Fruit fly (Drosophila melanogaster): ENCODE measurements around the gene yl.

The yl gene

dm6 chrX:14218045-14218483, 25.1 kb downstream of the yl start:
- TF ChIP-seq ovo (GFP tag; optimal IDR thresholded peaks at IDR 0.05): no peak
- TF ChIP-seq CG14711 (tag; optimal IDR thresholded peaks at IDR 0.05): peak; percentile 86
- no peak for TF ChIP-seq cnc (optimal IDR thresholded peaks at IDR 0.05)
- TF ChIP-seq Clk (GFP tag; optimal IDR thresholded peaks at IDR 0.05): no peak
- peak; percentile 83 for TF ChIP-seq CG7101 (tag; optimal IDR thresholded peaks at IDR 0.05)
- peak; percentile 65 for TF ChIP-seq CG33017 (tag; optimal IDR thresholded peaks at IDR 0.05)
- peak; percentile 68 for TF ChIP-seq CG11617 (GFP tag; optimal IDR thresholded peaks at IDR 0.05)
- peak; percentile 92 for TF ChIP-seq bab1 (GFP tag; optimal IDR thresholded peaks at IDR 0.05)
- TF ChIP-seq tj (GFP tag; optimal IDR thresholded peaks at IDR 0.05): peak; percentile 23
- no peak for TF ChIP-seq Mnt (GFP tag; optimal IDR thresholded peaks at IDR 0.05)
- TF ChIP-seq CG12768 (GFP tag; optimal IDR thresholded peaks at IDR 0.05): peak; percentile 40
- TF ChIP-seq CG7045 (GFP tag; optimal IDR thresholded peaks at IDR 0.05): peak; percentile 71
- TF ChIP-seq CG1620 (GFP tag; optimal IDR thresholded peaks at IDR 0.05): peak; percentile 38
- TF ChIP-seq Crg-1 (GFP tag; optimal IDR thresholded peaks at IDR 0.05): no peak
- no peak for TF ChIP-seq cic (GFP tag; optimal IDR thresholded peaks at IDR 0.05)
- TF ChIP-seq kay (GFP tag; ENCODE audit: borderline replicate concordance): no peak
- peak; percentile 52 for TF ChIP-seq pad (GFP tag; optimal IDR thresholded peaks at IDR 0.05)
- TF ChIP-seq CG5204 (GFP tag; optimal IDR thresholded peaks at IDR 0.05): no peak
- TF ChIP-seq Hr96 (GFP tag; optimal IDR thresholded peaks at IDR 0.05): peak; percentile 4
- peak; percentile 29 for TF ChIP-seq toe (GFP tag; optimal IDR thresholded peaks at IDR 0.05)

DNA sequence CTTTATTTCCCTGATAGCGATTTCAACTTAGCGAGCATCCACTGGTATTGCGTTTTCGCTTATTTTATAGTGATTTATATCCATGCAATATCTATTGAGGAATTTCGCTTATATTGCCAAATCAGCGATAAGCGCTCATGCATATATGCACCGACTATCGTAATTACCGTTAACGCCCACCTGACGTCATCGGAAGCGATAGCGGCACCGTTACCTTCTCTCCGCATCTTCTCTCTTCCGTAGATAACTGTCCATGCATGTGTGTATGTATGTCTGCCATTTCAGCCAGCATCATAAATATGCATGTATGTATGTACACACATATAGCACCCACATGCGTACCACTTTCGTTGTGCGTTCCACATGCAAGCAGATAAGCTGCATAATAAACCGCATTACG, 28.2 kb downstream of the yl start:
- peak; percentile 51 for TF ChIP-seq pad (GFP tag; optimal IDR thresholded peaks at IDR 0.05)
- no peak for TF ChIP-seq CG11617 (GFP tag; optimal IDR thresholded peaks at IDR 0.05)
- peak; percentile 9 for TF ChIP-seq bab1 (GFP tag; optimal IDR thresholded peaks at IDR 0.05)
- TF ChIP-seq ovo (GFP tag; optimal IDR thresholded peaks at IDR 0.05): peak; percentile 94

DNA sequence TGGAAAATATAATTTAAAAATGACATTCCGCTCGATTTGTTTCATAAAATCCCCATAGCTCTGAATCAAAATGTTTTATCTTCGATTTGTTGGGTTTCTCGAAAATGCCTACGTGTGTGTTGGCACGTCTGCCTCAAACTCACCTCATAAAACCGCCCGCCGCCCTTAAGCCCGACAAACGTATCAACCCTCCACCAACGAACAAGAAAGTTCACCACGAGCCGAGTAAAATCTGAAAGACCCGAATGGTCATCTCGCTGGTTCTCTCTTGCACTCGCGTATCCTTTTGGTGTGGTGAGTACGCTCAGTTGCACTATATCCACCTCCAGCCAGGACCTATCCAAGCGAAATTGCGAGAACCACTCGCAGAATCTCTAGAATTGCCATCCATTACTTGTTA, 29.0 kb downstream of the yl start:
- TF ChIP-seq ovo (GFP tag; optimal IDR thresholded peaks at IDR 0.05) (no peak), tj (GFP tag; optimal IDR thresholded peaks at IDR 0.05) (peak; percentile 6), CG7101 (tag; optimal IDR thresholded peaks at IDR 0.05) (no peak)

DNA sequence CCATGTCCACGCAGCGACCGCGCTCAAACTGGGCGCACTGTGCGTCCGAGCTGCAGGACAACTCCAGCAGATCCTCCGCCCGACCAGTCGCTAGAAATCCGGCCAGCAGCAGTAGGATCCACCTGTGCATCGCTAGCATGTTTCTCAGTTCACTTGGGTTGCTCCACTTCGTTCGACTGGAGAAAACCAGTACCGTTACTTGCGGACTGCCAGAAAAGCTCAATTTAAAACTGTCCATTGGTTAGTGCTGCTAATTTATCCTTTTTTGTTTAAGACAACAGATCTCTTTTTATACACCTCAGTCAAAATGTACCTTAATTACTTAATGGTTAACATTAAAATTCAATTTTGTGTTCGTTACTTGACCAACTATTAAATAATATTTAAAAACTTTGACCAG, 32.7 kb downstream of the yl start, which contains the start of gene CG11674:
CG11674 (minus strand) TSS at position 215 of the 400 bp plus-strand sequence.
- no peak for TF ChIP-seq tj (GFP tag; optimal IDR thresholded peaks at IDR 0.05)
- no peak for TF ChIP-seq CG12768 (GFP tag; optimal IDR thresholded peaks at IDR 0.05)
- TF ChIP-seq pad (GFP tag; optimal IDR thresholded peaks at IDR 0.05): peak; percentile 55
- peak; percentile 76 for TF ChIP-seq ovo (GFP tag; optimal IDR thresholded peaks at IDR 0.05)
- no peak for TF ChIP-seq cic (GFP tag; optimal IDR thresholded peaks at IDR 0.05)

- no peak for TF ChIP-seq toe (GFP tag; optimal IDR thresholded peaks at IDR 0.05)
- no peak for TF ChIP-seq pad (GFP tag; optimal IDR thresholded peaks at IDR 0.05)
- TF ChIP-seq CG11617 (GFP tag; optimal IDR thresholded peaks at IDR 0.05): no peak
Measured at dm6 chrX:14226093-14226492, 33.1 kb downstream of the yl start, which contains the start of gene mRpL38. Gene mRpL38 (plus strand): TSS chrX:14226289.

DNA sequence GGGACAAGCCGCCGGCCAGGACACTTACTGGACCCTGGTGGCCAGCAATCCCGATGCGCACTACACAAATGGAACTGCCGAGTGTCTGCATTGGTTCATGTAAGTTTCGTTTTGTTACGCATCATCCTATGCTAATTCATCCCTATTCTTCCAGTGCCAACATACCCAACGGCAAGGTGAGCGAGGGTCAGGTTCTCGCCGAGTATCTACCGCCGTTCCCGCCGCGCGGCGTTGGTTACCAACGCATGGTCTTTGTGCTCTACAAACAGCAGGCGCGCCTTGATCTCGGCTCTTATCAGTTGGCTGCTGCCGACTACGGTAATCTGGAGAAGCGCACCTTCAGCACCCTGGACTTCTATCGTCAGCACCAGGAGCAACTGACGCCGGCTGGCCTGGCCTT, 34.0 kb downstream of the yl start:
- TF ChIP-seq pad (GFP tag; optimal IDR thresholded peaks at IDR 0.05) (no peak), cnc (optimal IDR thresholded peaks at IDR 0.05) (no peak), bab1 (GFP tag; optimal IDR thresholded peaks at IDR 0.05) (no peak)

DNA sequence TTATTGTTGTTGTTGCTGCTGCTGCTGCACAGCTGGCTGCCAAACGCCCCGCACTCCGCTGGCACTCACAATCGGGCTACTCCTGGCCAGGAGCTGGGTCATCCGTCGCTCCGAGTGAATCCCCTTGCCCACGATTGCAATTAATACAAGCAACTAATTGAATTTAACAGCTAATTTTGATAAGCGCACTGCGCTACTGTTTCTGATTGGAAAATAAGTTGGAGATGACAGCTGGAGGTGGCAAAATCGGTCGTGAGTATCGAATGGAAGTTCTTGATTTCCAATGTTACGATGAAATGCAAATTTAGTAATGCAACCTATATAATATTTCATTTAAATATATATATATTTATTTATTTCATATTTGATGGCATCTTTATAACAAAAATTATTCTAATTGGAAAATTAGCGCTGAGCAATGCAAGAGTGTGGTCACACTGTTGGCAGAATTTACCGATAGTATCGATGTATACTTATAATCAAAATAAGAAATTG, 40.9 kb downstream of the yl start, which contains the start of gene CG42271:
CG42271 (minus strand) TSS at position 224 of the 495 bp plus-strand sequence.
- TF ChIP-seq bab1 (GFP tag; optimal IDR thresholded peaks at IDR 0.05) (peak; percentile 16), tj (GFP tag; optimal IDR thresholded peaks at IDR 0.05) (peak; percentile 47), Mnt (GFP tag; optimal IDR thresholded peaks at IDR 0.05) (peak; percentile 9), CG14711 (tag; optimal IDR thresholded peaks at IDR 0.05) (peak; percentile 32), ovo (GFP tag; optimal IDR thresholded peaks at IDR 0.05) (peak; percentile 17), CG12768 (GFP tag; optimal IDR thresholded peaks at IDR 0.05) (no peak), Crg-1 (GFP tag; optimal IDR thresholded peaks at IDR 0.05) (peak; percentile 11), CG5204 (GFP tag; optimal IDR thresholded peaks at IDR 0.05) (no peak), Clk (GFP tag; optimal IDR thresholded peaks at IDR 0.05) (no peak), cnc (optimal IDR thresholded peaks at IDR 0.05) (no peak), pad (GFP tag; optimal IDR thresholded peaks at IDR 0.05) (peak; percentile 30), toe (GFP tag; optimal IDR thresholded peaks at IDR 0.05) (no peak), Hr96 (GFP tag; optimal IDR thresholded peaks at IDR 0.05) (no peak), CG1620 (GFP tag; optimal IDR thresholded peaks at IDR 0.05) (no peak), kay (GFP tag; ENCODE audit: borderline replicate concordance) (no peak), CG7101 (tag; optimal IDR thresholded peaks at IDR 0.05) (peak; percentile 58), CG11617 (GFP tag; optimal IDR thresholded peaks at IDR 0.05) (peak; percentile 58), CG33017 (tag; optimal IDR thresholded peaks at IDR 0.05) (peak; percentile 13), CG7045 (GFP tag; optimal IDR thresholded peaks at IDR 0.05) (no peak), cic (GFP tag; optimal IDR thresholded peaks at IDR 0.05) (no peak)

Data from whole organism, adult.